Fruit fly (Drosophila melanogaster): ENCODE data around the gene Hap40.

dm6 chrX:15738890-15739550, 35.1 kb downstream of the Hap40 start, which contains the start of the genes CG11679 and CG8206:
- TF ChIP-seq CTCF (optimal IDR thresholded peaks at IDR 0.05) (no peak), CG8478 (optimal IDR thresholded peaks at IDR 0.05) (no peak)
